Fruit fly (Drosophila melanogaster): ENCODE data around the gene hzg.

Gene hzg

DNA sequence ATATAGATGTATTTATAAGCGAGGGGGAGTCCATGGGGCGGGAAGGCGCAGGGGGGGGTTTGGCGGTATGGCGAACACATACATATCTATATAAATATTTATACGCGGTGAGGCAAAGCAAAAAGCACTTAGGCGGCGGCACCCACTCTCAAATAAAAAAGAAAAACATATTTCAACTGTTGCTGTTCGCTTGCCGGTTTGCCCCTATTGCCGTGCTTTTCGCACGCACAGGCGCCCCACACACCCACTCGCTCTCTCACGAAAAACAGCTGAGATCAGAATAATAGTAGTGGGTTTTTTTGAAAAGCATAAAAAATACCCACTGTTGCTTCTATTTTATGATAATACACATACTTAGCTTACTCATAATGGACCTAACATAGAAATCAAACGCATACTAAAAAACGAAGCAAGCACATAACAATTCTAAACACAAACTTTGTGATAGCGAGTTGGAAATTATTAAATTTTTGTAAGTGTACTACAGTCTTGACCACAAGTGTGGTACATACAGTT lies 3.3 kb downstream of the hzg start (continued):
- TF ChIP-seq ato (GFP tag; IDR thresholded peaks at IDR 0.05; ENCODE audit: partially characterized antibody) (no peak), klu (GFP tag; IDR thresholded peaks at IDR 0.05) (peak; percentile 65; the same call in 1 of the 2 replicates), CkIIα-i1 (GFP tag; IDR thresholded peaks at IDR 0.05) (no peak), Doc2 (GFP tag; IDR thresholded peaks at IDR 0.05) (no peak), PHDP (tag; optimal IDR thresholded peaks at IDR 0.05) (peak; percentile 87), Mes4 (GFP tag; optimal IDR thresholded peaks at IDR 0.05) (peak; percentile 42), CG13296 (GFP tag; optimal IDR thresholded peaks at IDR 0.05) (peak; percentile 88), chm (GFP tag; IDR thresholded peaks at IDR 0.05) (peak; percentile 32; the same call in 1 of the 2 replicates), Usf (GFP tag; optimal IDR thresholded peaks at IDR 0.05) (peak; percentile 55), kay (GFP tag; optimal IDR thresholded peaks at IDR 0.05) (peak; percentile 67), scrt (GFP tag; optimal IDR thresholded peaks at IDR 0.05) (peak; percentile 87), jumu (GFP tag; optimal IDR thresholded peaks at IDR 0.05) (peak; percentile 56), Nf-YC (tag; optimal IDR thresholded peaks at IDR 0.05) (peak; percentile 72), tio (GFP tag; optimal IDR thresholded peaks at IDR 0.05) (peak; percentile 75), E2f2 (GFP tag; IDR thresholded peaks at IDR 0.05) (peak; percentile 57), CG3838 (GFP tag; optimal IDR thresholded peaks at IDR 0.05) (peak; percentile 3), CG9932 (GFP tag; IDR thresholded peaks at IDR 0.05) (peak; percentile 85), Bgb (GFP tag; IDR thresholded peaks at IDR 0.05; ENCODE audit: partially characterized antibody) (peak; percentile 44; the same call in 1 of the 2 replicates), dati (GFP tag; IDR thresholded peaks at IDR 0.05) (no peak), stwl (tag; optimal IDR thresholded peaks at IDR 0.05) (no peak), CTCF (GFP tag; optimal IDR thresholded peaks at IDR 0.05) (no peak), chn (GFP tag; optimal IDR thresholded peaks at IDR 0.05) (peak; percentile 40), pan (optimal IDR thresholded peaks at IDR 0.05) (no peak), pan (GFP tag; optimal IDR thresholded peaks at IDR 0.05 in 1 of 2, IDR thresholded peaks at IDR 0.05 in 1 of 2) (peak in 1 of 2 experiments; percentile 80), Oli (tag; optimal IDR thresholded peaks at IDR 0.05) (peak; percentile 81), ranshi (GFP tag; IDR thresholded peaks at IDR 0.05) (peak; percentile 55; the same call in 1 of the 2 replicates), ind (GFP tag; optimal IDR thresholded peaks at IDR 0.05) (peak; percentile 79), bab2 (GFP tag; optimal IDR thresholded peaks at IDR 0.05) (peak; percentile 64), seq (GFP tag; IDR thresholded peaks at IDR 0.05) (peak; percentile 62), bbx (GFP tag; IDR thresholded peaks at IDR 0.05; ENCODE audit: partially characterized antibody) (no peak), Sry-β (GFP tag; optimal IDR thresholded peaks at IDR 0.05) (no peak), run (tag; optimal IDR thresholded peaks at IDR 0.05) (no peak), CG3281 (GFP tag; optimal IDR thresholded peaks at IDR 0.05) (peak; percentile 90), CG4282 (GFP tag; optimal IDR thresholded peaks at IDR 0.05) (peak; percentile 51), wek (GFP tag; optimal IDR thresholded peaks at IDR 0.05) (no peak), Myb (GFP tag; optimal IDR thresholded peaks at IDR 0.05) (peak; percentile 59), CG1792 (GFP tag; optimal IDR thresholded peaks at IDR 0.05) (peak; percentile 74), Mad (GFP tag; optimal IDR thresholded peaks at IDR 0.05) (peak; percentile 75), grn (GFP tag; optimal IDR thresholded peaks at IDR 0.05) (no peak), CG10654 (GFP tag; optimal IDR thresholded peaks at IDR 0.05) (no peak), CG13424 (tag; optimal IDR thresholded peaks at IDR 0.05) (peak; percentile 82), HLH54F (GFP tag; optimal IDR thresholded peaks at IDR 0.05) (peak; percentile 86), cwo (GFP tag; optimal IDR thresholded peaks at IDR 0.05) (peak; percentile 80), CG11085 (GFP tag; IDR thresholded peaks at IDR 0.05) (0 out of 2 replicates have a peak, but pooled peaks have one; percentile 5), CG8924 (tag; optimal IDR thresholded peaks at IDR 0.05) (peak; percentile 84), kah (GFP tag; optimal IDR thresholded peaks at IDR 0.05) (no peak), ab (GFP tag; optimal IDR thresholded peaks at IDR 0.05) (peak; percentile 23), ara (GFP tag; IDR thresholded peaks at IDR 0.05) (no peak), da (GFP tag; optimal IDR thresholded peaks at IDR 0.05) (peak; percentile 50), CG11247 (GFP tag; IDR thresholded peaks at IDR 0.05) (peak; percentile 68), CG9215 (GFP tag; IDR thresholded peaks at IDR 0.05) (no peak), Opbp (GFP tag; IDR thresholded peaks at IDR 0.05; ENCODE audit: partially characterized antibody) (no peak)
